Worm (Caenorhabditis elegans): Measurements from ENCODE around the gene ZK1251.3.

Gene ZK1251.3

ce11 chrIV:9669969-9670368 lies 13.5 kb upstream of the ZK1251.3 start:
- TF ChIP-seq lsy-2 (tag; optimal IDR thresholded peaks at IDR 0.05) (peak in 1 of 2 experiments; percentile 70), nhr-23 (tag; optimal IDR thresholded peaks at IDR 0.05) (no peak), skn-1 (tag; optimal IDR thresholded peaks at IDR 0.05) (no peak), zag-1 (tag; optimal IDR thresholded peaks at IDR 0.05) (no peak), F13H6.1 (tag; optimal IDR thresholded peaks at IDR 0.05) (peak; percentile 9), snpc-4 (tag; optimal IDR thresholded peaks at IDR 0.05) (no peak), elt-1 (tag; optimal IDR thresholded peaks at IDR 0.05) (peak; percentile 77), Y55F3AM.14 (GFP tag; optimal IDR thresholded peaks at IDR 0.05) (no peak), sma-9 (GFP tag; optimal IDR thresholded peaks at IDR 0.05) (peak; percentile 93), sma-9 (tag; optimal IDR thresholded peaks at IDR 0.05) (no peak), nhr-25 (tag; optimal IDR thresholded peaks at IDR 0.05) (peak; percentile 68), nhr-6 (tag; optimal IDR thresholded peaks at IDR 0.05) (peak; percentile 81), egl-27 (tag; optimal IDR thresholded peaks at IDR 0.05) (peak; percentile 33), R02D3.7 (tag; optimal IDR thresholded peaks at IDR 0.05) (no peak), ZK546.5 (tag; optimal IDR thresholded peaks at IDR 0.05) (no peak), gmeb-1 (tag; optimal IDR thresholded peaks at IDR 0.05) (peak; percentile 68), ztf-11 (tag; optimal IDR thresholded peaks at IDR 0.05) (no peak), dmd-4 (tag; optimal IDR thresholded peaks at IDR 0.05) (no peak), nhr-12 (tag; optimal IDR thresholded peaks at IDR 0.05) (no peak), nhr-21 (tag; optimal IDR thresholded peaks at IDR 0.05) (peak; percentile 81), mab-5 (tag; optimal IDR thresholded peaks at IDR 0.05) (no peak), blmp-1 (tag; optimal IDR thresholded peaks at IDR 0.05; ENCODE audit: insufficient read depth) (peak; percentile 61), lin-13 (GFP tag; optimal IDR thresholded peaks at IDR 0.05) (peak; percentile 26), sma-3 (GFP tag; optimal IDR thresholded peaks at IDR 0.05) (peak; percentile 70), ztf-4 (tag; optimal IDR thresholded peaks at IDR 0.05) (no peak), ceh-82 (tag; optimal IDR thresholded peaks at IDR 0.05) (no peak), mdl-1 (tag; optimal IDR thresholded peaks at IDR 0.05) (peak; percentile 59 to 83), lin-11 (tag; optimal IDR thresholded peaks at IDR 0.05) (no peak), mbf-1 (tag; optimal IDR thresholded peaks at IDR 0.05) (no peak), ceh-16 (tag; optimal IDR thresholded peaks at IDR 0.05) (no peak), crh-2 (tag; optimal IDR thresholded peaks at IDR 0.05) (peak; percentile 30), elt-3 (tag; optimal IDR thresholded peaks at IDR 0.05) (no peak), C34F6.9 (tag; optimal IDR thresholded peaks at IDR 0.05) (no peak), alr-1 (tag; optimal IDR thresholded peaks at IDR 0.05) (no peak), peb-1 (tag; optimal IDR thresholded peaks at IDR 0.05) (no peak), nhr-10 (tag; optimal IDR thresholded peaks at IDR 0.05) (no peak), sem-4 (tag; optimal IDR thresholded peaks at IDR 0.05) (peak; percentile 21), unc-39 (tag; optimal IDR thresholded peaks at IDR 0.05) (no peak), unc-55 (GFP tag; optimal IDR thresholded peaks at IDR 0.05) (no peak), aly-2 (tag; optimal IDR thresholded peaks at IDR 0.05) (no peak), unc-62 (GFP tag; optimal IDR thresholded peaks at IDR 0.05) (no peak), nhr-11 (tag; optimal IDR thresholded peaks at IDR 0.05) (no peak), ztf-1 (GFP tag; conservative IDR thresholded peaks at IDR 0.05) (no peak), nhr-237 (tag; optimal IDR thresholded peaks at IDR 0.05) (no peak), ama-1 (optimal IDR thresholded peaks at IDR 0.05) (no peak), lin-39 (tag; optimal IDR thresholded peaks at IDR 0.05) (no peak), fos-1 (tag; optimal IDR thresholded peaks at IDR 0.05) (peak; percentile 37), nhr-77 (tag; optimal IDR thresholded peaks at IDR 0.05) (no peak), nhr-129 (tag; optimal IDR thresholded peaks at IDR 0.05) (peak; percentile 65)

Measured in whole organism, L2 larva.